Fruit fly (Drosophila melanogaster) whole organism, embryonic: Measurements from ENCODE around the gene Frmd5.

Experiments
- Adf1 ChIP-seq: fragments of 200-800 bp; sonication (Bioruptor generic); IDR thresholded peaks from 2 replicates; pipeline ENCODE4 v1.3.6; 2022; ENCODE audit warnings: missing biosample characterization, missing genetic modification characterization
- Atf6 ChIP-seq: fragments of 200-800 bp; sonication (Bioruptor generic); IDR thresholded peaks from 2 replicates; pipeline ENCODE4 v1.3.6; 2022; ENCODE audit warnings: missing biosample characterization, missing genetic modification characterization
- BEAF-32 ChIP-seq: fragments of 200-800 bp; sonication (Bioruptor generic); optimal IDR thresholded peaks from 3 replicates; lab custom pipeline; 2017; ENCODE audit warnings: missing biosample characterization, missing genetic modification characterization, mild to moderate bottlenecking, moderate library complexity, missing genetic modification reagents
- Bdp1 ChIP-seq: fragments of 200-800 bp; sonication (Bioruptor generic); optimal IDR thresholded peaks from 3 replicates; lab custom pipeline; 2016; ENCODE audit warnings: missing biosample characterization, missing genetic modification characterization
- CG10565 ChIP-seq: fragments of 200-800 bp; sonication (Bioruptor generic); optimal IDR thresholded peaks from 3 replicates; lab custom pipeline; 2016; ENCODE audit warnings: missing biosample characterization, mild to moderate bottlenecking, missing genetic modification characterization
- CG11504 ChIP-seq: fragments of 200-800 bp; sonication (Bioruptor generic); optimal IDR thresholded peaks from 3 replicates; lab custom pipeline; 2019; ENCODE audit warnings: missing biosample characterization, mild to moderate bottlenecking, missing genetic modification characterization, moderate library complexity
- CG13894 ChIP-seq: fragments of 200-800 bp; sonication (Bioruptor generic); optimal IDR thresholded peaks from 3 replicates; lab custom pipeline; 2018; ENCODE audit warnings: missing biosample characterization, mild to moderate bottlenecking, missing genetic modification characterization, moderate library complexity
- CG15514 ChIP-seq: fragments of 200-800 bp; sonication (Bioruptor generic); optimal IDR thresholded peaks from 3 replicates; lab custom pipeline; 2017; ENCODE audit warnings: missing biosample characterization, missing genetic modification characterization, mild to moderate bottlenecking, moderate library complexity, missing genetic modification reagents
- CG1603 ChIP-seq: fragments of 200-800 bp; sonication (Bioruptor generic); optimal IDR thresholded peaks from 2 replicates; lab custom pipeline; 2019; ENCODE audit warnings: missing biosample characterization, mild to moderate bottlenecking, missing genetic modification characterization, moderate library complexity
- CG18262 ChIP-seq: fragments of 200-800 bp; optimal IDR thresholded peaks from 3 replicates; lab custom pipeline; 2019; ENCODE audit warnings: missing biosample characterization, mild to moderate bottlenecking, missing genetic modification characterization, moderate library complexity
- CG1832 ChIP-seq: fragments of 200-800 bp; sonication (Bioruptor generic); optimal IDR thresholded peaks from 2 replicates; lab custom pipeline; 2017; ENCODE audit warnings: missing biosample characterization, mild to moderate bottlenecking, missing genetic modification characterization, inconsistent platforms
- CG18764 ChIP-seq: fragments of 200-800 bp; sonication (Bioruptor generic); optimal IDR thresholded peaks from 3 replicates; lab custom pipeline; 2016; ENCODE audit warnings: missing biosample characterization, missing genetic modification characterization
- CG2116 ChIP-seq: fragments of 200-800 bp; sonication (Bioruptor generic); optimal IDR thresholded peaks from 3 replicates; lab custom pipeline; 2018; ENCODE audit warnings: missing biosample characterization, mild to moderate bottlenecking, missing genetic modification characterization
- CG2712 ChIP-seq: fragments of 200-800 bp; optimal IDR thresholded peaks from 3 replicates; lab custom pipeline; 2019; ENCODE audit warnings: missing biosample characterization, mild to moderate bottlenecking, missing genetic modification characterization, moderate library complexity
- CG2875 ChIP-seq: fragments of 200-800 bp; sonication (Bioruptor generic); optimal IDR thresholded peaks from 2 replicates; lab custom pipeline; 2017; ENCODE audit warnings: missing biosample characterization, mild to moderate bottlenecking, missing genetic modification characterization, missing genetic modification reagents
- CG32532 ChIP-seq: fragments of 200-800 bp; sonication (Bioruptor generic); IDR thresholded peaks from 2 replicates; pipeline ENCODE4 v1.3.6; 2022; ENCODE audit warnings: missing biosample characterization, missing genetic modification characterization
- CG3995 ChIP-seq: fragments of 200-800 bp; sonication (Bioruptor generic); optimal IDR thresholded peaks from 3 replicates; lab custom pipeline; 2016; ENCODE audit warnings: missing biosample characterization, missing genetic modification characterization
- CG4730 ChIP-seq: fragments of 200-800 bp; sonication (Bioruptor generic); IDR thresholded peaks from 2 replicates; pipeline ENCODE4 v1.3.6; 2022; ENCODE audit warnings: missing biosample characterization, missing genetic modification characterization
- Dref ChIP-seq: fragments of 200-800 bp; sonication (Bioruptor generic); IDR thresholded peaks from 2 replicates; pipeline ENCODE4 v1.3.6; 2022; ENCODE audit warnings: missing biosample characterization, missing genetic modification characterization
- E2f2 ChIP-seq: fragments of 200-800 bp; sonication (Bioruptor generic); IDR thresholded peaks from 2 replicates; pipeline ENCODE4 v1.3.6; 2022; ENCODE audit warnings: missing biosample characterization, missing genetic modification characterization
- H2.0 ChIP-seq: fragments of 200-800 bp; sonication (Bioruptor generic); IDR thresholded peaks from 2 replicates; pipeline ENCODE4 v1.3.6; 2022; ENCODE audit warnings: missing biosample characterization, missing genetic modification characterization
- Hmx ChIP-seq: fragments of 200-800 bp; sonication (Bioruptor generic); optimal IDR thresholded peaks from 2 replicates; lab custom pipeline; 2016; ENCODE audit warnings: missing biosample characterization, missing genetic modification characterization
- Lpt ChIP-seq: fragments of >200 bp; optimal IDR thresholded peaks from 2 replicates; lab custom pipeline; 2018; ENCODE audit warnings: missing biosample characterization, missing genetic modification characterization
- MESR4 ChIP-seq: fragments of 200-800 bp; sonication (Bioruptor generic); optimal IDR thresholded peaks from 2 replicates; lab custom pipeline; 2018; ENCODE audit warnings: missing biosample characterization, mild to moderate bottlenecking, missing genetic modification characterization, moderate library complexity
- NfI ChIP-seq: fragments of 200-800 bp; sonication (Bioruptor generic); optimal IDR thresholded peaks from 3 replicates; lab custom pipeline; 2018; ENCODE audit warnings: missing biosample characterization, mild to moderate bottlenecking, missing genetic modification characterization, moderate library complexity
- Scr ChIP-seq: fragments of 200-800 bp; sonication (Bioruptor generic); IDR thresholded peaks from 2 replicates; pipeline ENCODE4 v1.3.6; 2022; ENCODE audit warnings: missing biosample characterization, missing genetic modification characterization; ENCODE audit not compliant: partially characterized antibody
- Trl ChIP-seq, 3 experiments: fragments of >200 bp in 2 of 3; fragments of 200-800 bp in 1 of 3; sonication (Bioruptor generic) in 1 of 3; optimal IDR thresholded peaks; 2 replicates in 1 of 3; 3 replicates in 2 of 3; lab custom pipeline; 2016 to 2017; ENCODE audit warnings: missing biosample characterization in 1 of 3, missing genetic modification characterization in 1 of 3
- Xrp1 ChIP-seq: fragments of 200-800 bp; sonication (Bioruptor generic); IDR thresholded peaks from 2 replicates; pipeline ENCODE4 v1.3.6; 2022; ENCODE audit warnings: missing biosample characterization, missing genetic modification characterization
- YL-1 ChIP-seq: fragments of 200-800 bp; sonication (Bioruptor generic); optimal IDR thresholded peaks from 3 replicates; lab custom pipeline; 2017; ENCODE audit warnings: missing biosample characterization, mild to moderate bottlenecking, missing genetic modification characterization
- bab2 ChIP-seq: fragments of 200-800 bp; sonication (Bioruptor generic); optimal IDR thresholded peaks from 2 replicates; lab custom pipeline; 2016; ENCODE audit warnings: missing biosample characterization, missing genetic modification characterization
- bcd ChIP-seq: fragments of 200-800 bp; sonication (Bioruptor generic); optimal IDR thresholded peaks from 2 replicates; lab custom pipeline; 2017; ENCODE audit warnings: missing biosample characterization, mild to moderate bottlenecking, missing genetic modification characterization
- cas ChIP-seq: fragments of 200-800 bp; sonication (Bioruptor generic); IDR thresholded peaks from 2 replicates; pipeline ENCODE4 v1.3.6; 2022; ENCODE audit warnings: missing biosample characterization, missing genetic modification characterization
- dan ChIP-seq: fragments of 200-800 bp; sonication (Bioruptor generic); IDR thresholded peaks from 2 replicates; pipeline ENCODE4 v1.3.6; 2022; ENCODE audit warnings: missing biosample characterization, missing genetic modification characterization
- disco-r ChIP-seq: fragments of 200-800 bp; sonication (Bioruptor generic); optimal IDR thresholded peaks from 2 replicates; lab custom pipeline; 2016; ENCODE audit warnings: missing biosample characterization, missing genetic modification characterization
- exex ChIP-seq: fragments of 200-800 bp; sonication (Bioruptor generic); optimal IDR thresholded peaks from 4 replicates; lab custom pipeline; 2018; ENCODE audit warnings: missing biosample characterization, mild to moderate bottlenecking, missing genetic modification characterization, moderate library complexity
- gfzf ChIP-seq: fragments of 200-800 bp; sonication (Bioruptor generic); optimal IDR thresholded peaks from 2 replicates; lab custom pipeline; 2016; ENCODE audit warnings: missing biosample characterization, mild to moderate bottlenecking, missing genetic modification characterization, moderate library complexity
- hbn ChIP-seq: fragments of 200-800 bp; sonication (Bioruptor generic); IDR thresholded peaks from 2 replicates; pipeline ENCODE4 v1.3.6; 2022; ENCODE audit warnings: missing biosample characterization, missing genetic modification characterization; ENCODE audit not compliant: partially characterized antibody
- her ChIP-seq: fragments of 200-800 bp; sonication (Bioruptor generic); optimal IDR thresholded peaks from 2 replicates; lab custom pipeline; 2016; ENCODE audit warnings: missing biosample characterization, missing genetic modification characterization
- insv ChIP-seq, 2 experiments: fragments of 200-800 bp; sonication (Bioruptor generic); optimal IDR thresholded peaks; 3 replicates each; lab custom pipeline; 2016 to 2018; ENCODE audit warnings: missing biosample characterization in 2 of 2, missing genetic modification characterization in 2 of 2
- inv ChIP-seq: fragments of 200-800 bp; sonication (Bioruptor generic); IDR thresholded peaks from 2 replicates; pipeline ENCODE4 v1.3.6; 2022; ENCODE audit warnings: missing biosample characterization, missing genetic modification characterization; ENCODE audit not compliant: partially characterized antibody
- lbe ChIP-seq: fragments of 200-800 bp; sonication (Bioruptor generic); optimal IDR thresholded peaks from 2 replicates; lab custom pipeline; 2016; ENCODE audit warnings: missing biosample characterization, mild to moderate bottlenecking, missing genetic modification characterization
- lola ChIP-seq, 3 experiments: fragments of >200 bp in 2 of 3; fragments of 200-800 bp in 1 of 3; sonication (Bioruptor generic) in 1 of 3; optimal IDR thresholded peaks; 2 replicates each; lab custom pipeline; 2017 to 2019; ENCODE audit warnings: missing biosample characterization in 3 of 3, missing genetic modification characterization in 3 of 3, mild to moderate bottlenecking in 1 of 3, moderate library complexity in 1 of 3
- luna ChIP-seq: fragments of 200-800 bp; sonication (Bioruptor generic); optimal IDR thresholded peaks from 2 replicates; lab custom pipeline; 2016; ENCODE audit warnings: missing biosample characterization, missing genetic modification characterization
- mam ChIP-seq: fragments of 200-800 bp; sonication (Bioruptor generic); optimal IDR thresholded peaks from 3 replicates; lab custom pipeline; 2016; ENCODE audit warnings: missing biosample characterization, missing genetic modification characterization
- odd ChIP-seq: fragments of 200-800 bp; sonication (Bioruptor generic); optimal IDR thresholded peaks from 2 replicates; lab custom pipeline; 2017; ENCODE audit warnings: missing biosample characterization, mild to moderate bottlenecking, missing genetic modification characterization
- p53 ChIP-seq: fragments of 200-800 bp; sonication (Bioruptor generic); optimal IDR thresholded peaks from 2 replicates; lab custom pipeline; 2016; ENCODE audit warnings: missing biosample characterization, missing genetic modification characterization
- pzg ChIP-seq: fragments of 200-800 bp; sonication (Bioruptor generic); optimal IDR thresholded peaks from 3 replicates; lab custom pipeline; 2018; ENCODE audit warnings: missing biosample characterization, mild to moderate bottlenecking, missing genetic modification characterization, moderate library complexity
- sens ChIP-seq: fragments of 200-800 bp; sonication (Bioruptor generic); peaks from one replicate; lab custom pipeline; 2016; ENCODE audit warnings: missing biosample characterization, missing genetic modification characterization
- unpg ChIP-seq: fragments of 200-800 bp; sonication (Bioruptor generic); optimal IDR thresholded peaks from 3 replicates; lab custom pipeline; 2018; ENCODE audit warnings: missing biosample characterization, mild to moderate bottlenecking, missing genetic modification characterization, moderate library complexity
- vvl ChIP-seq: fragments of 200-800 bp; sonication (Bioruptor generic); IDR thresholded peaks from 2 replicates; pipeline ENCODE4 v1.3.6; 2022; ENCODE audit warnings: missing biosample characterization, missing genetic modification characterization

Gene Frmd5

DNA sequence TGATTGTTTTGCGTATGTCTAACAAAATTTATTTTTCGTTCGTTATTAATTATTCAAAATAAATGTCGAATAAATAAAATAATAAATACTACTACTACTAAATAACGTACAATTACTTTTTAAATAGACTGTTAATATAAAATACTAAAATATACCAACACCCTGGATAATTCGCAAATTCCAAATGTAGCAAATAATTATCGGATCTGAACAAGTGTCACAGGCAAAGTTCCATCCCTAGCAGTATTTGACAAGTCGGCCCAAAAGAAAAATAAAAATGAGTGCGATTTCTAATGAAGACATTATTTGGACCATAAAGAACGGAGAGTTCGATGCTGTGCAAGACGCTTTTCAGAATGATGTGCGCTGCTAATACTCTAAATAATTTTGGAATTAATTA lies 2.8 kb upstream of the Frmd5 start, which contains the start of gene CG31715 (continued):
- TF ChIP-seq unpg (peak; percentile 40), Adf1 (GFP tag; lab: Robert Waterston, UW) (no peak), H2.0 (GFP tag; lab: Robert Waterston, UW) (no peak), CG18262 (tag; lab: Kevin White, UChicago) (peak; percentile 10), CG10565 (no peak), CG2875 (GFP tag; lab: Kevin White, UChicago) (no peak), CG13894 (tag; lab: Kevin White, UChicago) (peak; percentile 27), Lpt (no peak), MESR4 (GFP tag; lab: Kevin White, UChicago) (peak; percentile 25), vvl (peak; percentile 48; the same call in 1 of the 2 replicates), YL-1 (peak; percentile 21), disco-r (no peak), dan (GFP tag; lab: Robert Waterston, UW) (no peak), gfzf (GFP tag; lab: Kevin White, UChicago) (peak; percentile 34), luna (GFP tag; lab: Kevin White, UChicago) (no peak), pzg (GFP tag; lab: Kevin White, UChicago) (peak; percentile 42), CG32532 (GFP tag; lab: Robert Waterston, UW) (peak; percentile 58; the same call in 1 of the 2 replicates), p53 (GFP tag; lab: Kevin White, UChicago) (no peak), exex (no peak), NfI (GFP tag; lab: Kevin White, UChicago) (no peak), CG15514 (peak; percentile 37), Hmx (GFP tag; lab: Kevin White, UChicago) (no peak), cas (GFP tag; lab: Robert Waterston, UW) (no peak), hbn (GFP tag; lab: Robert Waterston, UW) (peak; percentile 42; the same call in 1 of the 2 replicates), insv (GFP tag; optimal IDR thresholded peaks at IDR 0.05; lab: Kevin White, UChicago) (no peak), CG4730 (GFP tag; lab: Robert Waterston, UW) (no peak), CG1832 (GFP tag; lab: Kevin White, UChicago) (no peak), E2f2 (GFP tag; lab: Robert Waterston, UW) (peak; percentile 37; the same call in 1 of the 2 replicates), inv (GFP tag; lab: Robert Waterston, UW) (peak; percentile 29; the same call in 1 of the 2 replicates), Scr (peak; percentile 51), CG2116 (GFP tag; lab: Kevin White, UChicago) (peak; percentile 39), odd (no peak), CG3995 (GFP tag; lab: Kevin White, UChicago) (peak; percentile 23), CG2712 (tag; lab: Kevin White, UChicago) (peak; percentile 25), Trl (optimal IDR thresholded peaks at IDR 0.05; lab: Kevin White, UChicago) (no peak), Trl (GFP tag; optimal IDR thresholded peaks at IDR 0.05; lab: Kevin White, UChicago) (no peak), Xrp1 (0 out of 2 replicates have a peak, but pooled peaks have one; percentile 22), sens (peak; percentile 77), CG18764 (no peak), Bdp1 (GFP tag; lab: Kevin White, UChicago) (no peak), lola (GFP tag; optimal IDR thresholded peaks at IDR 0.05; lab: Kevin White, UChicago) (no peak), her (GFP tag; lab: Kevin White, UChicago) (no peak), CG11504 (tag; lab: Kevin White, UChicago) (no peak), bcd (GFP tag; lab: Kevin White, UChicago) (no peak), bab2 (no peak), Dref (GFP tag; lab: Robert Waterston, UW) (peak; percentile 57), CG1603 (tag; lab: Kevin White, UChicago) (peak; percentile 35), BEAF-32 (GFP tag; lab: Kevin White, UChicago) (peak; percentile 67), lbe (GFP tag; lab: Kevin White, UChicago) (peak; percentile 44), mam (GFP tag; lab: Kevin White, UChicago) (no peak), Atf6 (GFP tag; lab: Robert Waterston, UW) (0 out of 2 replicates have a peak, but pooled peaks have one; percentile 19)
